Worm (Caenorhabditis elegans) whole organism, young adult: Measurements from ENCODE around the gene C26B2.7.

Experiments used
- B0035.1 ChIP-seq: sonication (generic microtip); optimal IDR thresholded peaks from 2 replicates; lab custom pipeline; 2016; ENCODE audit warnings: missing genetic modification characterization, mild to moderate bottlenecking, missing compliant biosample characterization, missing genotype, missing genetic modification reagents
- C17E4.6 ChIP-seq: fragments of 200-800 bp; sonication (Bioruptor generic); IDR thresholded peaks from 2 replicates; pipeline ENCODE4 v1.3.6; 2022; ENCODE audit warnings: missing genetic modification reagents, missing genetic modification characterization, missing compliant biosample characterization
- F33H1.4 ChIP-seq: fragments of 200-800 bp; sonication (Bioruptor generic); IDR thresholded peaks from 2 replicates; pipeline ENCODE4 v1.3.6; 2022; ENCODE audit warnings: missing genetic modification reagents, missing genetic modification characterization, missing compliant biosample characterization
- F55B11.4 ChIP-seq: sonication (generic microtip); optimal IDR thresholded peaks from 2 replicates; lab custom pipeline; 2016; ENCODE audit warnings: missing compliant biosample characterization, missing genetic modification characterization, borderline replicate concordance; ENCODE audit not compliant: insufficient read depth
- K11D2.4 ChIP-seq: fragments of 200-800 bp; sonication (Bioruptor generic); IDR thresholded peaks from 2 replicates; pipeline ENCODE4 v1.3.6; 2022; ENCODE audit warnings: missing genetic modification reagents, missing genetic modification characterization, missing compliant biosample characterization
- K12H6.12 ChIP-seq: fragments of 200-800 bp; sonication (Bioruptor generic); optimal IDR thresholded peaks from 2 replicates; lab custom pipeline; 2018; ENCODE audit warnings: mild to moderate bottlenecking, missing genetic modification characterization, missing compliant biosample characterization
- Y56A3A.18 ChIP-seq: fragments of 200-800 bp; sonication (Bioruptor generic); IDR thresholded peaks from 2 replicates; pipeline ENCODE4 v1.3.6; 2022; ENCODE audit warnings: missing genetic modification reagents, missing genetic modification characterization, missing compliant biosample characterization
- Y67H2A.10 ChIP-seq: fragments of 200-800 bp; sonication (Bioruptor generic); conservative IDR thresholded peaks from 2 replicates; pipeline ENCODE4 v1.3.6; 2022; ENCODE audit warnings: missing genetic modification reagents, missing genetic modification characterization, missing compliant biosample characterization
- Y79H2A.3 ChIP-seq: fragments of 200-800 bp; sonication (Bioruptor generic); conservative IDR thresholded peaks from 2 replicates; pipeline ENCODE4 v1.3.6; 2022; ENCODE audit warnings: missing genetic modification reagents, missing genetic modification characterization, missing compliant biosample characterization
- Y95B8A.8 ChIP-seq: fragments of 200-800 bp; sonication (Bioruptor generic); IDR thresholded peaks from 2 replicates; pipeline ENCODE4 v1.3.6; 2022; ENCODE audit warnings: missing genetic modification reagents, missing genetic modification characterization, missing compliant biosample characterization
- ZK185.1 ChIP-seq: sonication (generic microtip); optimal IDR thresholded peaks from 2 replicates; lab custom pipeline; 2016; ENCODE audit warnings: mild to moderate bottlenecking, missing genetic modification characterization, missing compliant biosample characterization; ENCODE audit not compliant: poor library complexity, severe bottlenecking
- ama-1 ChIP-seq, 3 experiments: fragments of 150-350 bp in 1 of 3; sonication (generic microtip) in 2 of 3; optimal IDR thresholded peaks; 2 replicates each; lab custom pipeline; 2014 to 2018; ENCODE audit warnings: missing biosample characterization in 2 of 3, missing genetic modification characterization in 2 of 3, missing genetic modification reagents in 2 of 3
- aptf-2 ChIP-seq: fragments of 200-800 bp; sonication (Bioruptor generic); conservative IDR thresholded peaks from 2 replicates; pipeline ENCODE4 v1.3.6; 2022; ENCODE audit warnings: missing genetic modification reagents, missing genetic modification characterization, missing compliant biosample characterization
- attf-3 ChIP-seq: fragments of 200-800 bp; sonication (Bioruptor generic); conservative IDR thresholded peaks from 2 replicates; pipeline ENCODE4 v1.3.6; 2022; ENCODE audit warnings: missing genetic modification reagents, missing genetic modification characterization, missing compliant biosample characterization
- bed-2 ChIP-seq: fragments of 200-800 bp; sonication (Bioruptor generic); IDR thresholded peaks from 2 replicates; pipeline ENCODE4 v1.3.6; 2022; ENCODE audit warnings: missing genetic modification reagents, missing genetic modification characterization, missing compliant biosample characterization
- cebp-1 ChIP-seq, 2 experiments: fragments of 200-800 bp in 1 of 2; sonication (Bioruptor generic) in 1 of 2; sonication (generic microtip) in 1 of 2; IDR thresholded peaks in 1 of 2; optimal IDR thresholded peaks in 1 of 2; 2 replicates each; pipeline versions ENCODE4 v1.3.6 to Lab custom; 2017 to 2022; ENCODE audit warnings: missing compliant biosample characterization in 2 of 2, missing genetic modification characterization in 2 of 2, mild to moderate bottlenecking in 1 of 2, missing genetic modification reagents in 1 of 2, moderate library complexity in 1 of 2
- ceh-100 ChIP-seq: fragments of 200-800 bp; sonication (Bioruptor generic); IDR thresholded peaks from 2 replicates; pipeline ENCODE4 v1.3.6; 2022; ENCODE audit warnings: missing genetic modification reagents, missing genetic modification characterization, missing compliant biosample characterization
- ceh-27 ChIP-seq: fragments of 200-800 bp; sonication (Bioruptor generic); optimal IDR thresholded peaks from 2 replicates; lab custom pipeline; 2018; ENCODE audit warnings: mild to moderate bottlenecking, missing genetic modification characterization, moderate library complexity, missing compliant biosample characterization
- ceh-91 ChIP-seq: fragments of 200-800 bp; sonication (Bioruptor generic); IDR thresholded peaks from 2 replicates; pipeline ENCODE4 v1.3.6; 2022; ENCODE audit warnings: missing genetic modification reagents, missing genetic modification characterization, missing compliant biosample characterization
- die-1 ChIP-seq: sonication (generic microtip); optimal IDR thresholded peaks from 2 replicates; lab custom pipeline; 2016; ENCODE audit warnings: missing genotype, mild to moderate bottlenecking, missing genetic modification characterization, missing compliant biosample characterization
- egl-44 ChIP-seq: fragments of 200-800 bp; sonication (Bioruptor generic); IDR thresholded peaks from 2 replicates; pipeline ENCODE4 v1.3.6; 2022; ENCODE audit warnings: missing genetic modification reagents, missing genetic modification characterization, missing compliant biosample characterization
- hrde-1 ChIP-seq: sonication (generic microtip); optimal IDR thresholded peaks from 2 replicates; lab custom pipeline; 2016; ENCODE audit warnings: missing genetic modification characterization, mild to moderate bottlenecking, missing compliant biosample characterization, moderate library complexity, missing genotype, missing genetic modification reagents, borderline replicate concordance
- let-526 ChIP-seq: fragments of 200-800 bp; sonication (Bioruptor generic); IDR thresholded peaks from 2 replicates; pipeline ENCODE4 v1.3.6; 2022; ENCODE audit warnings: missing genetic modification reagents, missing genetic modification characterization, missing compliant biosample characterization
- lin-26 ChIP-seq: fragments of 200-800 bp; sonication (Bioruptor generic); IDR thresholded peaks from 2 replicates; pipeline ENCODE4 v1.3.6; 2022; ENCODE audit warnings: missing genetic modification reagents, missing genetic modification characterization, missing compliant biosample characterization
- lsy-27 ChIP-seq: sonication (generic microtip); optimal IDR thresholded peaks from 2 replicates; lab custom pipeline; 2017; ENCODE audit warnings: missing genetic modification characterization, mild to moderate bottlenecking, missing compliant biosample characterization, antibody characterized with exemption, missing genotype, borderline replicate concordance; ENCODE audit not compliant: insufficient read depth
- madf-3 ChIP-seq: fragments of 200-800 bp; sonication (Bioruptor generic); IDR thresholded peaks from 2 replicates; pipeline ENCODE4 v1.3.6; 2022; ENCODE audit warnings: missing genetic modification reagents, missing genetic modification characterization, missing compliant biosample characterization
- nfya-1 ChIP-seq: sonication (generic microtip); optimal IDR thresholded peaks from 2 replicates; lab custom pipeline; 2017; ENCODE audit warnings: antibody characterized with exemption, missing compliant biosample characterization, missing genetic modification characterization, borderline replicate concordance; ENCODE audit not compliant: insufficient read depth
- nfyb-1 ChIP-seq: fragments of 200-800 bp; sonication (Bioruptor generic); IDR thresholded peaks from 2 replicates; pipeline ENCODE4 v1.3.6; 2022; ENCODE audit warnings: missing genetic modification reagents, missing genetic modification characterization, missing compliant biosample characterization
- nhr-80 ChIP-seq: sonication (generic microtip); optimal IDR thresholded peaks from 2 replicates; lab custom pipeline; 2016; ENCODE audit warnings: missing genetic modification characterization, missing compliant biosample characterization
- nhr-90 ChIP-seq: sonication (generic microtip); optimal IDR thresholded peaks from 2 replicates; lab custom pipeline; 2016; ENCODE audit warnings: missing genotype, mild to moderate bottlenecking, missing genetic modification characterization, missing compliant biosample characterization
- pha-4 ChIP-seq: fragments of 150-350 bp; sonication (generic microtip); optimal IDR thresholded peaks from 2 replicates; lab custom pipeline; 2014; ENCODE audit warnings: missing biosample characterization, missing genetic modification reagents, missing genetic modification characterization
- rcor-1 ChIP-seq: fragments of 200-800 bp; sonication (Bioruptor generic); IDR thresholded peaks from 2 replicates; pipeline ENCODE4 v1.3.6; 2022; ENCODE audit warnings: missing genetic modification reagents, missing genetic modification characterization, missing compliant biosample characterization
- sea-2 ChIP-seq: fragments of 200-800 bp; sonication (Bioruptor generic); IDR thresholded peaks from 2 replicates; pipeline ENCODE4 v1.3.6; 2022; ENCODE audit warnings: missing genetic modification characterization, missing compliant biosample characterization
- somi-1 ChIP-seq: fragments of 200-800 bp; sonication (Bioruptor generic); optimal IDR thresholded peaks from 2 replicates; lab custom pipeline; 2018; ENCODE audit warnings: mild to moderate bottlenecking, missing genetic modification characterization, missing compliant biosample characterization
- tbp1 ChIP-seq: fragments of 200-800 bp; sonication (Bioruptor generic); optimal IDR thresholded peaks from 2 replicates; lab custom pipeline; 2018; ENCODE audit warnings: mild to moderate bottlenecking, missing genetic modification characterization, missing compliant biosample characterization
- ztf-22 ChIP-seq: fragments of 200-800 bp; sonication (Bioruptor generic); optimal IDR thresholded peaks from 2 replicates; lab custom pipeline; 2018; ENCODE audit warnings: mild to moderate bottlenecking, missing genetic modification characterization, moderate library complexity, missing compliant biosample characterization
- ztf-25 ChIP-seq: fragments of 200-800 bp; sonication (Bioruptor generic); IDR thresholded peaks from 2 replicates; pipeline ENCODE4 v1.3.6; 2022; ENCODE audit warnings: missing genetic modification reagents, missing genetic modification characterization, missing compliant biosample characterization
- ztf-28 ChIP-seq: fragments of 200-800 bp; sonication (Bioruptor generic); IDR thresholded peaks from 2 replicates; pipeline ENCODE4 v1.3.6; 2022; ENCODE audit warnings: missing genetic modification reagents, missing genetic modification characterization, missing compliant biosample characterization

The C26B2.7 gene

ce11 chrIV:8015726-8016312 is at the start of gene C26B2.7 (continued):
- TF ChIP-seq let-526 (GFP tag; lab: Robert Waterston, UW) (peak; percentile 88), cebp-1 (GFP tag; IDR thresholded peaks at IDR 0.05; lab: Robert Waterston, UW) (peak; percentile 67), cebp-1 (tag; optimal IDR thresholded peaks at IDR 0.05; lab: Kevin White, UChicago) (peak; percentile 69), bed-2 (peak; percentile 89; the same call in 1 of the 2 replicates), attf-3 (GFP tag; lab: Robert Waterston, UW) (peak; percentile 99), Y67H2A.10 (GFP tag; lab: Robert Waterston, UW) (peak; percentile 68), rcor-1 (peak; percentile 91), ztf-28 (peak; percentile 97), Y56A3A.18 (GFP tag; lab: Robert Waterston, UW) (peak; percentile 57; the same call in 1 of the 2 replicates), K11D2.4 (GFP tag; lab: Robert Waterston, UW) (peak; percentile 69), nfyb-1 (GFP tag; lab: Robert Waterston, UW) (peak; percentile 67; the same call in 1 of the 2 replicates), lin-26 (peak; percentile 63), ztf-25 (GFP tag; lab: Robert Waterston, UW) (peak; percentile 93), B0035.1 (tag; lab: Kevin White, UChicago) (peak; percentile 3), ceh-91 (GFP tag; lab: Robert Waterston, UW) (peak; percentile 49)

ce11 chrIV:7967006-7967405 is 49.1 kb upstream of the C26B2.7 start, which contains the start of gene F57H12.5:
TSS of gene F57H12.5 (plus strand) at chrIV:7967306.
- TF ChIP-seq nfya-1 (tag; lab: Kevin White, UChicago) (no peak), ceh-100 (GFP tag; lab: Robert Waterston, UW) (no peak), F33H1.4 (GFP tag; lab: Robert Waterston, UW) (no peak), Y79H2A.3 (GFP tag; lab: Robert Waterston, UW) (no peak), tbp1 (no peak), F55B11.4 (tag; lab: Kevin White, UChicago) (no peak), ceh-91 (GFP tag; lab: Robert Waterston, UW) (no peak), lsy-27 (tag; lab: Kevin White, UChicago) (no peak), ztf-25 (GFP tag; lab: Robert Waterston, UW) (no peak), nhr-90 (no peak), Y56A3A.18 (GFP tag; lab: Robert Waterston, UW) (no peak), K12H6.12 (tag; lab: Kevin White, UChicago) (no peak), nhr-80 (no peak), ZK185.1 (no peak)

DNA sequence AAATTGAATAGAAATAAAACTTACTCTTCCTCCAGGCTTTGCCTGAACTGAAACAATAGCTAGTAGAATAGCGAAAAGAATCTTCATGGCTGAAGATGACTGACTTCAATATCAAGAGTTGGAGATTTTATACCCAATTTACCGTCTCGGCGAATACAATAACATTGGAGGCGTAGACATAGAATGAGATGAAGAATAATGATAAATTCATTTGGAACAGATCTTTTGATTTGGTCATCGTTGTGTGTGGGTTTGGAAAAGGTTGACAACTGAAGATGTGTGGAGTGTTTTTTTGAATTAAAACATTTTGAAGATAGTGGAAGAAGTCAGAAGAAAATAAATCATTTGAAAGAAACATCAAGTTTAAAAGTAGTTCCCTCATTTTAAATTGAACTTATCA is 39.9 kb upstream of the C26B2.7 start, which contains the start of gene F57H12.6:
Gene F57H12.6, minus strand, starts transcription at position 101 of the 400 bp plus-strand sequence.
- no peak for TF ChIP-seq somi-1 (GFP tag; lab: Kevin White, UChicago)
- TF ChIP-seq tbp1 = no peak
- TF ChIP-seq pha-4 (tag; lab: Kevin White, UChicago) = no peak
- TF ChIP-seq egl-44 (GFP tag; lab: Robert Waterston, UW) = no peak
- no peak for TF ChIP-seq aptf-2 (GFP tag; lab: Robert Waterston, UW)
- TF ChIP-seq sea-2 (GFP tag; lab: Robert Waterston, UW) = no peak
- no peak for TF ChIP-seq hrde-1 (tag; lab: Kevin White, UChicago)
- no peak for TF ChIP-seq C17E4.6 (GFP tag; lab: Robert Waterston, UW)
- no peak for TF ChIP-seq madf-3 (GFP tag; lab: Robert Waterston, UW)
- no peak for TF ChIP-seq Y95B8A.8
- TF ChIP-seq let-526 (GFP tag; lab: Robert Waterston, UW) = no peak
- no peak for TF ChIP-seq ztf-25 (GFP tag; lab: Robert Waterston, UW)
- no peak for TF ChIP-seq nfya-1 (tag; lab: Kevin White, UChicago)
- TF ChIP-seq ztf-22 (GFP tag; lab: Kevin White, UChicago) = no peak
- no peak for TF ChIP-seq die-1 (tag; lab: Kevin White, UChicago)
- no peak for TF ChIP-seq ZK185.1
- no peak for TF ChIP-seq ceh-27
- TF ChIP-seq Y67H2A.10 (GFP tag; lab: Robert Waterston, UW) = no peak
- no peak for TF ChIP-seq nhr-90
- TF ChIP-seq ama-1 (optimal IDR thresholded peaks at IDR 0.05; lab: Kevin White, UChicago) = no peak
- no peak for TF ChIP-seq ama-1 (GFP tag; optimal IDR thresholded peaks at IDR 0.05; lab: Kevin White, UChicago)
